Fruit fly (Drosophila melanogaster): ENCODE results near the gene sun.

DNA sequence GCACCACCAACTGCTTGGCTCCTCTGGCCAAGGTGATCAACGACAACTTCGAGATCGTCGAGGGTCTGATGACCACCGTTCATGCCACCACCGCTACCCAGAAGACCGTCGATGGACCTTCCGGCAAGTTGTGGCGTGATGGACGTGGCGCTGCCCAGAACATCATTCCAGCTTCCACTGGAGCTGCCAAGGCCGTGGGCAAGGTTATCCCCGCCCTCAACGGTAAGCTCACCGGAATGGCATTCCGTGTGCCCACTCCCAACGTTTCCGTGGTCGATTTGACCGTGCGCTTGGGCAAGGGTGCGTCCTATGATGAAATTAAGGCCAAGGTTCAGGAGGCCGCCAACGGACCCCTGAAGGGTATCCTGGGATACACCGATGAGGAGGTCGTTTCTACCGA, 19.7 kb upstream of the sun start:
- TF ChIP-seq kay (GFP tag; ENCODE audit: borderline replicate concordance) (no peak), CG33017 (tag; optimal IDR thresholded peaks at IDR 0.05) (no peak), Hr96 (GFP tag; optimal IDR thresholded peaks at IDR 0.05) (no peak), tj (GFP tag; optimal IDR thresholded peaks at IDR 0.05) (no peak)

Data from whole organism, adult.